Worm (Caenorhabditis elegans): Measurements from ENCODE around the gene ZK1307.3.

- TF ChIP-seq zfp-2 (tag; optimal IDR thresholded peaks at IDR 0.05) = no peak
- no peak for TF ChIP-seq nhr-237 (tag; optimal IDR thresholded peaks at IDR 0.05)
- TF ChIP-seq zag-1 (tag; optimal IDR thresholded peaks at IDR 0.05) = no peak
- TF ChIP-seq nhr-76 (tag; optimal IDR thresholded peaks at IDR 0.05) = no peak
- no peak for TF ChIP-seq lin-1 (GFP tag; IDR thresholded peaks at IDR 0.05)
- TF ChIP-seq nhr-11 (tag; optimal IDR thresholded peaks at IDR 0.05) = no peak
- TF ChIP-seq fkh-10 (GFP tag; optimal IDR thresholded peaks at IDR 0.05) = no peak
- TF ChIP-seq arid-1 (GFP tag; conservative IDR thresholded peaks at IDR 0.05) = no peak
- no peak for TF ChIP-seq ceh-32 (tag; optimal IDR thresholded peaks at IDR 0.05; ENCODE audit: poor library complexity)
- TF ChIP-seq nhr-77 (tag; optimal IDR thresholded peaks at IDR 0.05) = no peak
- TF ChIP-seq nhr-10 (tag; optimal IDR thresholded peaks at IDR 0.05) = no peak
Observed at ce11 chrII:9665577-9665976, 12.8 kb upstream of the ZK1307.3 start, which contains the start of gene ZK1320.5.

Data from whole organism, L4 larva.